Fruit fly (Drosophila melanogaster): ENCODE measurements around the gene CG17078.

The CG17078 gene

dm6 chr2L:294452-295362 lies 16.7 kb upstream of the CG17078 start, which contains the start of the genes U2af38 and Stip1 (continued):
- TF ChIP-seq Lhr (GFP tag; optimal IDR thresholded peaks at IDR 0.05): peak; percentile 35
- TF ChIP-seq Atf6 (GFP tag; IDR thresholded peaks at IDR 0.05): 0 out of 2 replicates have a peak, but pooled peaks have one; percentile 33
- TF ChIP-seq CG4404 (GFP tag; IDR thresholded peaks at IDR 0.05): no peak
- peak; percentile 54 for TF ChIP-seq CTCF (GFP tag; optimal IDR thresholded peaks at IDR 0.05)
- peak; percentile 54; the same call in 1 of the 2 replicates for TF ChIP-seq sna (GFP tag; IDR thresholded peaks at IDR 0.05; ENCODE audit: partially characterized antibody)
- no peak for TF ChIP-seq pum (GFP tag; optimal IDR thresholded peaks at IDR 0.05)
- TF ChIP-seq Fer3 (tag; optimal IDR thresholded peaks at IDR 0.05): peak; percentile 10
- no peak for TF ChIP-seq CG32767 (GFP tag; IDR thresholded peaks at IDR 0.05)
- peak; percentile 63 for TF ChIP-seq Nf-YC (tag; optimal IDR thresholded peaks at IDR 0.05)
- no peak for TF ChIP-seq scrt (GFP tag; optimal IDR thresholded peaks at IDR 0.05)
- peak; percentile 62 for TF ChIP-seq NFAT (GFP tag; IDR thresholded peaks at IDR 0.05)
- peak; percentile 64 for TF ChIP-seq CG12391 (tag; optimal IDR thresholded peaks at IDR 0.05)
- TF ChIP-seq ken (GFP tag; IDR thresholded peaks at IDR 0.05): 0 out of 3 replicates have a peak, but pooled peaks have one; percentile 34
- peak; percentile 6 for TF ChIP-seq zfh2 (GFP tag; optimal IDR thresholded peaks at IDR 0.05)
- TF ChIP-seq grau (tag; optimal IDR thresholded peaks at IDR 0.05): peak; percentile 14
- peak; percentile 24 for TF ChIP-seq Sox100B (GFP tag; optimal IDR thresholded peaks at IDR 0.05)
- peak; percentile 80 for TF ChIP-seq MESR4 (GFP tag; optimal IDR thresholded peaks at IDR 0.05)
- TF ChIP-seq Antp (GFP tag; optimal IDR thresholded peaks at IDR 0.05): peak; percentile 26
- peak; percentile 34 for TF ChIP-seq Dp (GFP tag; optimal IDR thresholded peaks at IDR 0.05)
- peak; percentile 33 for TF ChIP-seq CG30020 (tag; optimal IDR thresholded peaks at IDR 0.05)
- no peak for TF ChIP-seq CG15479 (GFP tag; optimal IDR thresholded peaks at IDR 0.05)
- no peak for TF ChIP-seq NK7.1 (GFP tag; optimal IDR thresholded peaks at IDR 0.05)
- no peak for TF ChIP-seq CG12219 (GFP tag; optimal IDR thresholded peaks at IDR 0.05)
- TF ChIP-seq CG2116 (GFP tag; optimal IDR thresholded peaks at IDR 0.05): peak; percentile 95
- peak; percentile 54 for TF ChIP-seq CG2120 (GFP tag; optimal IDR thresholded peaks at IDR 0.05)
- no peak for TF ChIP-seq fd3F (GFP tag; optimal IDR thresholded peaks at IDR 0.05)
- TF ChIP-seq CG1603 (tag; optimal IDR thresholded peaks at IDR 0.05): peak; percentile 49
- peak; percentile 61 for TF ChIP-seq Doc3 (GFP tag; IDR thresholded peaks at IDR 0.05; ENCODE audit: partially characterized antibody)
- TF ChIP-seq B-H2 (GFP tag; optimal IDR thresholded peaks at IDR 0.05): peak; percentile 80
- peak; percentile 73 for TF ChIP-seq Med (GFP tag)
- peak; percentile 66 for TF ChIP-seq bbx (GFP tag; IDR thresholded peaks at IDR 0.05; ENCODE audit: partially characterized antibody)
- TF ChIP-seq sr (GFP tag; IDR thresholded peaks at IDR 0.05): no peak
- TF ChIP-seq CHES-1-like (GFP tag; optimal IDR thresholded peaks at IDR 0.05): no peak
- peak; percentile 29 for TF ChIP-seq CoRest (tag; optimal IDR thresholded peaks at IDR 0.05)
- TF ChIP-seq BEAF-32 (GFP tag; optimal IDR thresholded peaks at IDR 0.05): peak; percentile 69
- TF ChIP-seq Optix (GFP tag; IDR thresholded peaks at IDR 0.05): no peak
- 0 out of 2 replicates have a peak, but pooled peaks have one; percentile 16 for TF ChIP-seq CG42726 (GFP tag; IDR thresholded peaks at IDR 0.05; ENCODE audit: partially characterized antibody)
- no peak for TF ChIP-seq CG6175 (GFP tag; IDR thresholded peaks at IDR 0.05)
- TF ChIP-seq CG17361 (GFP tag; IDR thresholded peaks at IDR 0.05): peak; percentile 58; the same call in 2 of the 3 replicates
- TF ChIP-seq maf-S (GFP tag; optimal IDR thresholded peaks at IDR 0.05): peak; percentile 2
- peak; percentile 47 for TF ChIP-seq CG18262 (tag; optimal IDR thresholded peaks at IDR 0.05)
- TF ChIP-seq gfzf (GFP tag; optimal IDR thresholded peaks at IDR 0.05): peak; percentile 56
- no peak for TF ChIP-seq CG17912 (GFP tag; optimal IDR thresholded peaks at IDR 0.05)
- no peak for TF ChIP-seq ase (GFP tag; IDR thresholded peaks at IDR 0.05)
- TF ChIP-seq CG4707 (GFP tag; optimal IDR thresholded peaks at IDR 0.05): no peak
- TF ChIP-seq CG14710 (tag; optimal IDR thresholded peaks at IDR 0.05): peak; percentile 87
- TF ChIP-seq stwl (tag; optimal IDR thresholded peaks at IDR 0.05): peak; percentile 42
- peak; percentile 24 for TF ChIP-seq sens (GFP tag)
